Worm (Caenorhabditis elegans) whole organism, young adult: ENCODE measurements around the gene F11D5.1.

Experiments
- B0336.3 ChIP-seq: fragments of 200-800 bp; sonication (Bioruptor generic); IDR thresholded peaks from 2 replicates; pipeline ENCODE4 v1.3.6; 2022; ENCODE audit warnings: missing genetic modification characterization, missing compliant biosample characterization
- F10E7.11 ChIP-seq: sonication (generic microtip); optimal IDR thresholded peaks from 2 replicates; lab custom pipeline; 2017; ENCODE audit warnings: mild to moderate bottlenecking, missing genetic modification characterization, moderate library complexity, missing compliant biosample characterization
- F22D6.2 ChIP-seq: sonication (generic microtip); optimal IDR thresholded peaks from 2 replicates; lab custom pipeline; 2016; ENCODE audit warnings: mild to moderate bottlenecking, missing genetic modification characterization, missing compliant biosample characterization
- F52B5.7 ChIP-seq: sonication (generic microtip); optimal IDR thresholded peaks from 2 replicates; lab custom pipeline; 2016; ENCODE audit warnings: mild to moderate bottlenecking, missing genetic modification characterization, missing compliant biosample characterization
- F57C9.4 ChIP-seq: sonication (generic microtip); optimal IDR thresholded peaks from 2 replicates; lab custom pipeline; 2017; ENCODE audit warnings: mild to moderate bottlenecking, missing genetic modification characterization, missing compliant biosample characterization
- T07F8.4 ChIP-seq: sonication (generic microtip); optimal IDR thresholded peaks from 2 replicates; lab custom pipeline; 2016; ENCODE audit warnings: mild to moderate bottlenecking, missing genetic modification characterization, moderate library complexity, missing compliant biosample characterization
- Y53G8AR.9 ChIP-seq: fragments of 200-800 bp; sonication (Bioruptor generic); conservative IDR thresholded peaks from 2 replicates; pipeline ENCODE4 v1.3.6; 2022; ENCODE audit warnings: missing genetic modification reagents, missing genetic modification characterization, missing compliant biosample characterization
- Y56A3A.18 ChIP-seq: fragments of 200-800 bp; sonication (Bioruptor generic); IDR thresholded peaks from 2 replicates; pipeline ENCODE4 v1.3.6; 2022; ENCODE audit warnings: missing genetic modification reagents, missing genetic modification characterization, missing compliant biosample characterization
- aptf-2 ChIP-seq: fragments of 200-800 bp; sonication (Bioruptor generic); conservative IDR thresholded peaks from 2 replicates; pipeline ENCODE4 v1.3.6; 2022; ENCODE audit warnings: missing genetic modification reagents, missing genetic modification characterization, missing compliant biosample characterization
- atf-7 ChIP-seq: sonication (generic microtip); optimal IDR thresholded peaks from 2 replicates; lab custom pipeline; 2017; ENCODE audit warnings: mild to moderate bottlenecking, missing genetic modification characterization, missing compliant biosample characterization
- cebp-1 ChIP-seq, 2 experiments: fragments of 200-800 bp in 1 of 2; sonication (Bioruptor generic) in 1 of 2; sonication (generic microtip) in 1 of 2; IDR thresholded peaks in 1 of 2; optimal IDR thresholded peaks in 1 of 2; 2 replicates each; pipeline versions ENCODE4 v1.3.6 to Lab custom; 2017 to 2022; ENCODE audit warnings: missing compliant biosample characterization in 2 of 2, missing genetic modification characterization in 2 of 2, mild to moderate bottlenecking in 1 of 2, missing genetic modification reagents in 1 of 2, moderate library complexity in 1 of 2
- ceh-100 ChIP-seq: fragments of 200-800 bp; sonication (Bioruptor generic); IDR thresholded peaks from 2 replicates; pipeline ENCODE4 v1.3.6; 2022; ENCODE audit warnings: missing genetic modification reagents, missing genetic modification characterization, missing compliant biosample characterization
- ceh-58 ChIP-seq: fragments of 200-800 bp; sonication (Bioruptor generic); IDR thresholded peaks from 2 replicates; pipeline ENCODE4 v1.3.6; 2022; ENCODE audit warnings: missing genetic modification characterization, missing compliant biosample characterization
- die-1 ChIP-seq: sonication (generic microtip); optimal IDR thresholded peaks from 2 replicates; lab custom pipeline; 2016; ENCODE audit warnings: missing genotype, mild to moderate bottlenecking, missing genetic modification characterization, missing compliant biosample characterization
- dpff-1 ChIP-seq: sonication (generic microtip); optimal IDR thresholded peaks from 2 replicates; lab custom pipeline; 2017; ENCODE audit warnings: mild to moderate bottlenecking, missing genetic modification characterization, missing compliant biosample characterization
- egl-44 ChIP-seq: fragments of 200-800 bp; sonication (Bioruptor generic); IDR thresholded peaks from 2 replicates; pipeline ENCODE4 v1.3.6; 2022; ENCODE audit warnings: missing genetic modification reagents, missing genetic modification characterization, missing compliant biosample characterization
- ets-4 ChIP-seq: fragments of 200-800 bp; sonication (Bioruptor generic); optimal IDR thresholded peaks from 2 replicates; lab custom pipeline; 2018; ENCODE audit warnings: mild to moderate bottlenecking, missing genetic modification characterization, missing compliant biosample characterization
- hlh-26 ChIP-seq: fragments of 200-800 bp; sonication (Bioruptor generic); conservative IDR thresholded peaks from 2 replicates; pipeline ENCODE4 v1.3.6; 2022; ENCODE audit warnings: missing genetic modification reagents, missing genetic modification characterization, missing compliant biosample characterization
- hmg-1.2 ChIP-seq: fragments of 200-800 bp; sonication (Bioruptor generic); IDR thresholded peaks from 2 replicates; pipeline ENCODE4 v1.3.6; 2022; ENCODE audit warnings: missing genetic modification reagents, missing genetic modification characterization, missing compliant biosample characterization
- hrde-1 ChIP-seq: sonication (generic microtip); optimal IDR thresholded peaks from 2 replicates; lab custom pipeline; 2016; ENCODE audit warnings: missing genetic modification characterization, mild to moderate bottlenecking, missing compliant biosample characterization, moderate library complexity, missing genotype, missing genetic modification reagents, borderline replicate concordance
- let-607 ChIP-seq, 2 experiments: fragments of 200-800 bp in 1 of 2; sonication (Bioruptor generic) in 1 of 2; sonication (generic microtip) in 1 of 2; optimal IDR thresholded peaks; 2 replicates each; lab custom pipeline; 2016 to 2018; ENCODE audit warnings: mild to moderate bottlenecking in 2 of 2, missing compliant biosample characterization in 2 of 2, missing genetic modification characterization in 2 of 2, moderate library complexity in 2 of 2, missing genotype in 1 of 2
- lin-54 ChIP-seq: fragments of 200-800 bp; sonication (Bioruptor generic); optimal IDR thresholded peaks from 2 replicates; lab custom pipeline; 2018; ENCODE audit warnings: mild to moderate bottlenecking, missing genetic modification characterization, missing compliant biosample characterization
- madf-10 ChIP-seq: sonication (generic microtip); optimal IDR thresholded peaks from 2 replicates; lab custom pipeline; 2016; ENCODE audit warnings: mild to moderate bottlenecking, missing genetic modification characterization, missing compliant biosample characterization
- nfyb-1 ChIP-seq: fragments of 200-800 bp; sonication (Bioruptor generic); IDR thresholded peaks from 2 replicates; pipeline ENCODE4 v1.3.6; 2022; ENCODE audit warnings: missing genetic modification reagents, missing genetic modification characterization, missing compliant biosample characterization
- nhr-120 ChIP-seq: fragments of 200-800 bp; sonication (Bioruptor generic); IDR thresholded peaks from 2 replicates; pipeline ENCODE4 v1.3.6; 2022; ENCODE audit warnings: missing genetic modification characterization, missing compliant biosample characterization
- nhr-27 ChIP-seq: fragments of 200-800 bp; sonication (Bioruptor generic); optimal IDR thresholded peaks from 2 replicates; lab custom pipeline; 2018; ENCODE audit warnings: mild to moderate bottlenecking, missing genetic modification characterization, moderate library complexity, missing compliant biosample characterization
- nhr-80 ChIP-seq: sonication (generic microtip); optimal IDR thresholded peaks from 2 replicates; lab custom pipeline; 2016; ENCODE audit warnings: missing genetic modification characterization, missing compliant biosample characterization
- nhr-90 ChIP-seq: sonication (generic microtip); optimal IDR thresholded peaks from 2 replicates; lab custom pipeline; 2016; ENCODE audit warnings: missing genotype, mild to moderate bottlenecking, missing genetic modification characterization, missing compliant biosample characterization
- pha-4 ChIP-seq: fragments of 150-350 bp; sonication (generic microtip); optimal IDR thresholded peaks from 2 replicates; lab custom pipeline; 2014; ENCODE audit warnings: missing biosample characterization, missing genetic modification reagents, missing genetic modification characterization
- rcor-1 ChIP-seq: fragments of 200-800 bp; sonication (Bioruptor generic); IDR thresholded peaks from 2 replicates; pipeline ENCODE4 v1.3.6; 2022; ENCODE audit warnings: missing genetic modification reagents, missing genetic modification characterization, missing compliant biosample characterization
- sea-2 ChIP-seq: fragments of 200-800 bp; sonication (Bioruptor generic); IDR thresholded peaks from 2 replicates; pipeline ENCODE4 v1.3.6; 2022; ENCODE audit warnings: missing genetic modification characterization, missing compliant biosample characterization
- snpc-1.3 ChIP-seq: sonication (generic microtip); optimal IDR thresholded peaks from 2 replicates; lab custom pipeline; 2017; ENCODE audit warnings: missing genetic modification characterization, mild to moderate bottlenecking, missing compliant biosample characterization, antibody characterized with exemption, moderate library complexity, missing genotype, missing genetic modification reagents; ENCODE audit not compliant: insufficient read depth
- tbp1 ChIP-seq: fragments of 200-800 bp; sonication (Bioruptor generic); optimal IDR thresholded peaks from 2 replicates; lab custom pipeline; 2018; ENCODE audit warnings: mild to moderate bottlenecking, missing genetic modification characterization, missing compliant biosample characterization
- tlf-1 ChIP-seq: fragments of 200-800 bp; sonication (Bioruptor generic); optimal IDR thresholded peaks from 2 replicates; lab custom pipeline; 2018; ENCODE audit warnings: mild to moderate bottlenecking, missing genetic modification characterization, missing compliant biosample characterization
- unc-130 ChIP-seq: sonication (generic microtip); optimal IDR thresholded peaks from 2 replicates; lab custom pipeline; 2016; ENCODE audit warnings: missing genetic modification reagents, missing genetic modification characterization, missing compliant biosample characterization
- unc-62 ChIP-seq: fragments of 150-350 bp; optimal IDR thresholded peaks from 2 replicates; lab custom pipeline; 2014; ENCODE audit warnings: missing biosample characterization, missing genetic modification reagents, missing genetic modification characterization
- ztf-22 ChIP-seq: fragments of 200-800 bp; sonication (Bioruptor generic); optimal IDR thresholded peaks from 2 replicates; lab custom pipeline; 2018; ENCODE audit warnings: mild to moderate bottlenecking, missing genetic modification characterization, moderate library complexity, missing compliant biosample characterization
- ztf-26 ChIP-seq: sonication (generic microtip); optimal IDR thresholded peaks from 2 replicates; lab custom pipeline; 2017; ENCODE audit warnings: missing genetic modification characterization, missing compliant biosample characterization
- ztf-3 ChIP-seq: fragments of 200-800 bp; sonication (Bioruptor generic); optimal IDR thresholded peaks from 2 replicates; lab custom pipeline; 2018; ENCODE audit warnings: mild to moderate bottlenecking, missing genetic modification characterization, missing compliant biosample characterization

F11D5.1 gene

ce11 chrX:3290147-3290546 lies 42.8 kb upstream of the F11D5.1 start:
- TF ChIP-seq nhr-27 (tag; lab: Kevin White, UChicago) (no peak), ztf-26 (tag; lab: Kevin White, UChicago) (no peak), hlh-26 (GFP tag; lab: Robert Waterston, UW) (no peak), madf-10 (tag; lab: Kevin White, UChicago) (peak; percentile 33), F10E7.11 (tag; lab: Kevin White, UChicago) (no peak), ceh-58 (no peak), F52B5.7 (tag; lab: Kevin White, UChicago) (no peak), aptf-2 (no peak), die-1 (tag; lab: Kevin White, UChicago) (no peak), nhr-80 (tag; lab: Kevin White, UChicago) (peak; percentile 99), hrde-1 (tag; lab: Kevin White, UChicago) (no peak), unc-130 (GFP tag; lab: Kevin White, UChicago) (no peak), ztf-22 (GFP tag; lab: Kevin White, UChicago) (peak; percentile 88), ets-4 (GFP tag; lab: Kevin White, UChicago) (peak; percentile 66), T07F8.4 (no peak), dpff-1 (no peak), F57C9.4 (tag; lab: Kevin White, UChicago) (no peak), atf-7 (tag; lab: Kevin White, UChicago) (peak; percentile 93), cebp-1 (GFP tag; IDR thresholded peaks at IDR 0.05; lab: Robert Waterston, UW) (no peak), cebp-1 (tag; optimal IDR thresholded peaks at IDR 0.05; lab: Kevin White, UChicago) (no peak), Y56A3A.18 (GFP tag; lab: Robert Waterston, UW) (no peak), unc-62 (GFP tag; lab: Kevin White, UChicago) (peak; percentile 31), pha-4 (tag; lab: Kevin White, UChicago) (peak; percentile 37), nhr-90 (tag; lab: Kevin White, UChicago) (peak; percentile 48), nfyb-1 (GFP tag; lab: Robert Waterston, UW) (0 out of 2 replicates have a peak, but pooled peaks have one; percentile 59), tlf-1 (peak; percentile 41), lin-54 (GFP tag; lab: Kevin White, UChicago) (no peak), F22D6.2 (tag; lab: Kevin White, UChicago) (peak; percentile 74), hmg-1.2 (no peak), Y53G8AR.9 (GFP tag; lab: Robert Waterston, UW) (no peak), sea-2 (no peak), egl-44 (GFP tag; lab: Robert Waterston, UW) (0 out of 2 replicates have a peak, but pooled peaks have one; percentile 30), B0336.3 (GFP tag; lab: Robert Waterston, UW) (peak; percentile 70; the same call in 1 of the 2 replicates), let-607 (tag; optimal IDR thresholded peaks at IDR 0.05; lab: Kevin White, UChicago) (peak; percentile 36 to 39), rcor-1 (GFP tag; lab: Robert Waterston, UW) (no peak), ztf-3 (GFP tag; lab: Kevin White, UChicago) (no peak), ceh-100 (GFP tag; lab: Robert Waterston, UW) (no peak), nhr-120 (GFP tag; lab: Robert Waterston, UW) (no peak), snpc-1.3 (tag; lab: Kevin White, UChicago) (no peak), tbp1 (GFP tag; lab: Kevin White, UChicago) (peak; percentile 54)
